Worm (Caenorhabditis elegans): Measurements from ENCODE around the gene lex-1.
A peak's percentile ranks its signal among the peaks of the same experiment; 100 is the strongest.

The lex-1 gene

DNA sequence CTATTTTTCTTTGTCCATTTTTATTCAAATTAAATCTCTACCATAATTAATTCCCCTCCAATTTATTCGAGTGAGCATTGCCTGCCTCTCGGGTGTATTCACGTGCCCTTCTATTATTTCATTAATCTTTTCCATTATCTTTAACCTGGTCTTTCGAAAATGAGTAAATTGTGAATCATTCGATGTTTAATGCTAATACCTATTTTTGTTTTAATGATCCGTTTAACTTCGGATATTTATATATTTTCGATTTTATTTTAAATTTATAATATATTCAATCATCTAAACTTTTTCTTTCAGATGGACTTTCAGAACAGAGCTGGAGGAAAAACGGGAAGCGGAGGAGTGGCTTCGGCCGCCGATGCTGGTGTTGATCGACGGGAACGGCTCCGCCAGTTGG, 4.9 kb downstream of the lex-1 start, which contains the start of gene repo-1:
repo-1 (plus strand) TSS at position 301 of the 400 bp plus-strand sequence.
- no peak for TF ChIP-seq tbx-2 (tag; optimal IDR thresholded peaks at IDR 0.05)
- TF ChIP-seq madf-2 (tag; optimal IDR thresholded peaks at IDR 0.05) = no peak
- no peak for TF ChIP-seq ref-2 (tag; optimal IDR thresholded peaks at IDR 0.05)
- no peak for TF ChIP-seq ceh-6 (GFP tag; optimal IDR thresholded peaks at IDR 0.05)
- TF ChIP-seq ceh-2 (tag; optimal IDR thresholded peaks at IDR 0.05) = no peak
- TF ChIP-seq ceh-18 (tag; optimal IDR thresholded peaks at IDR 0.05) = no peak
- no peak for TF ChIP-seq pat-9 (tag; optimal IDR thresholded peaks at IDR 0.05)
- no peak for TF ChIP-seq fax-1 (tag; optimal IDR thresholded peaks at IDR 0.05)
- TF ChIP-seq pha-4 (tag; optimal IDR thresholded peaks at IDR 0.05) = no peak
- TF ChIP-seq ceh-31 (tag; optimal IDR thresholded peaks at IDR 0.05) = no peak

DNA sequence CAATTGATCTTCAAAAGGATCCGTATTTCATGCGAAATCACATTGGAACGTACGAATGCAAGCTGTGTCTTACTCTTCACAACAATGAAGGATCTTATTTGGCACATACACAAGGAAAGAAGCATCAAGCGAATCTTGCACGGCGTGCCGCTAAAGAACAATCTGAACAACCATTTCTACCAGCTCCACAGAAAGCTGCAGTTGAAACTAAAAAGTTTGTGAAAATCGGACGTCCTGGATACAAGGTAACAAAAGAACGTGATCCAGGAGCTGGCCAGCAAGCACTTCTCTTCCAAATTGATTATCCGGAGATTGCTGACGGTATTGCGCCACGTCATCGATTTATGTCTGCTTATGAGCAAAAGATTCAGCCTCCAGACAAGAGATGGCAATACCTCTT, 5.3 kb downstream of the lex-1 start:
- no peak for TF ChIP-seq C38D4.7 (GFP tag; optimal IDR thresholded peaks at IDR 0.05)
- TF ChIP-seq ceh-19 (GFP tag; optimal IDR thresholded peaks at IDR 0.05) = no peak
- TF ChIP-seq lin-11 (tag; optimal IDR thresholded peaks at IDR 0.05) = no peak
- TF ChIP-seq lim-6 (tag; optimal IDR thresholded peaks at IDR 0.05) = no peak

DNA sequence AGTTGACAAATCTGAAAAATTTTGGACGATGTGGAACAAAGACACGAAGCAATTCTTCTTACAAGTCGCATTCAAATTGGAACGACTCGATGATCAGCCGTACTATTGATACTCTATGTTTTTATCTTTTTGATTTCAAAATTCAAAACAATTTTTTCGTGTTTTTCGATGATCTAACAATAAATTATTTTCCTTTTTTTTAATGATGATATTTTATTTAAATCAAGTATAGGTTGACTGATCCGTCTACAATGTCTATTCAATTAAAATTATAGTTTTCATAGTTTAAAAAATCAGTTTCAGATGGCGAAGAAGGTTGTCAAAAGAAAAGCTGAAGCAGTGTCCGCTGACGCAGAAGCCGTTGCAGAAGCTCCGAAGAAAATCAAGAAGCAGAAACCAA, 5.8 kb downstream of the lex-1 start, which contains the start of gene rbm-34:
rbm-34 (plus strand) TSS at position 301 of the 400 bp plus-strand sequence.
- TF ChIP-seq ceh-48 (tag; optimal IDR thresholded peaks at IDR 0.05) = no peak
- no peak for TF ChIP-seq hlh-13 (GFP tag; optimal IDR thresholded peaks at IDR 0.05)
- no peak for TF ChIP-seq pag-3 (tag; optimal IDR thresholded peaks at IDR 0.05; ENCODE audit: borderline replicate concordance)
- TF ChIP-seq tbx-2 (tag; optimal IDR thresholded peaks at IDR 0.05) = no peak
- TF ChIP-seq dmd-4 (tag; optimal IDR thresholded peaks at IDR 0.05; ENCODE audit: borderline replicate concordance) = no peak
- TF ChIP-seq madf-2 (tag; optimal IDR thresholded peaks at IDR 0.05) = no peak
- no peak for TF ChIP-seq mec-3 (tag; optimal IDR thresholded peaks at IDR 0.05; ENCODE audit: borderline replicate concordance)
- TF ChIP-seq ceh-45 (GFP tag; IDR thresholded peaks at IDR 0.05) = no peak
- no peak for TF ChIP-seq dve-1 (tag; optimal IDR thresholded peaks at IDR 0.05)
- no peak for TF ChIP-seq syd-9 (tag; optimal IDR thresholded peaks at IDR 0.05)
- TF ChIP-seq T23F11.4 (GFP tag; optimal IDR thresholded peaks at IDR 0.05) = no peak
- no peak for TF ChIP-seq ceh-31 (tag; optimal IDR thresholded peaks at IDR 0.05)
- TF ChIP-seq tbx-7 (tag; optimal IDR thresholded peaks at IDR 0.05) = no peak
- TF ChIP-seq ceh-22 (tag; optimal IDR thresholded peaks at IDR 0.05) = no peak
- no peak for TF ChIP-seq unc-86 (tag; optimal IDR thresholded peaks at IDR 0.05)

DNA sequence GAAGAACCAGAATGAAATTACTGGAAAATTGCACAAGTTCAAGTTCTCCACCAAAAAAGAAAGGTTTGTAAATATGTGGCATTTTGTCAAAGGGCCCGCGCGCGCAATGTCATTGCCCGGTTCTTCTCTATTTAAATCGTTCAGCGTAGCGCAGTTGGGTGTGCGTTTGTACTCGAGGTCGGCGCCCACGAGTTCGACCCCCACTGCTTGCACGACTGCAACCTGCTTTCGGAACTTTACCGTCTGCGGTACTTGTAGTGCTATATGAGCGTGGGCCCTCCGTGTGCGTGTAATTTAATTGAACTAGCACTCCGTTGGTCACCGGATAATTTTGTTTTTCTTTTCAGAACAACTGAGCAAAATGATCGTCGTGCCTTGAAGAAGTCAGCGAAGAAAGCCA, 7.2 kb downstream of the lex-1 start:
- peak; percentile 7 for TF ChIP-seq Y22D7AL.16 (tag; optimal IDR thresholded peaks at IDR 0.05)
- TF ChIP-seq pat-9 (tag; optimal IDR thresholded peaks at IDR 0.05) = peak; percentile 76
- peak; percentile 12 for TF ChIP-seq K09A11.1 (tag; optimal IDR thresholded peaks at IDR 0.05; ENCODE audit: insufficient read depth)
- peak; percentile 45 for TF ChIP-seq nfya-1 (tag; optimal IDR thresholded peaks at IDR 0.05)
- no peak for TF ChIP-seq odd-2 (tag; optimal IDR thresholded peaks at IDR 0.05)
- peak; percentile 51 for TF ChIP-seq K02D7.2 (tag; optimal IDR thresholded peaks at IDR 0.05)
- TF ChIP-seq ets-4 (tag; optimal IDR thresholded peaks at IDR 0.05) = no peak
- TF ChIP-seq sox-2 (GFP tag; IDR thresholded peaks at IDR 0.05) = peak; percentile 25; the same call in 1 of the 2 replicates
- no peak for TF ChIP-seq dve-1 (tag; optimal IDR thresholded peaks at IDR 0.05)
- TF ChIP-seq ceh-31 (tag; optimal IDR thresholded peaks at IDR 0.05) = peak; percentile 23
- TF ChIP-seq npax-4 (tag; optimal IDR thresholded peaks at IDR 0.05) = peak; percentile 32
- no peak for TF ChIP-seq ama-1 (optimal IDR thresholded peaks at IDR 0.05)
- TF ChIP-seq nhr-11 (tag; optimal IDR thresholded peaks at IDR 0.05) = no peak
- TF ChIP-seq C38D4.7 (GFP tag; optimal IDR thresholded peaks at IDR 0.05) = no peak
- TF ChIP-seq hlh-13 (GFP tag; optimal IDR thresholded peaks at IDR 0.05) = peak; percentile 62
- peak; percentile 62 for TF ChIP-seq fkh-6 (tag; optimal IDR thresholded peaks at IDR 0.05)
- TF ChIP-seq ceh-45 (GFP tag; IDR thresholded peaks at IDR 0.05) = no peak
- TF ChIP-seq hlh-30 (tag; optimal IDR thresholded peaks at IDR 0.05; ENCODE audit: insufficient read depth) = peak; percentile 68
- TF ChIP-seq pros-1 (tag; optimal IDR thresholded peaks at IDR 0.05) = no peak
- peak; percentile 36 for TF ChIP-seq ceh-19 (GFP tag; optimal IDR thresholded peaks at IDR 0.05)
- no peak for TF ChIP-seq pqm-1 (tag; optimal IDR thresholded peaks at IDR 0.05)
- peak; percentile 15 for TF ChIP-seq dmd-4 (tag; optimal IDR thresholded peaks at IDR 0.05; ENCODE audit: borderline replicate concordance)
- peak; percentile 38 for TF ChIP-seq hlh-15 (tag; optimal IDR thresholded peaks at IDR 0.05)
- TF ChIP-seq unc-3 (GFP tag; conservative IDR thresholded peaks at IDR 0.05) = no peak
- peak; percentile 4 for TF ChIP-seq unc-3 (tag; optimal IDR thresholded peaks at IDR 0.05)
- no peak for TF ChIP-seq unc-55 (GFP tag; optimal IDR thresholded peaks at IDR 0.05)
- no peak for TF ChIP-seq ceh-30 (tag; optimal IDR thresholded peaks at IDR 0.05)
- peak; percentile 28 for TF ChIP-seq ceh-14 (tag; optimal IDR thresholded peaks at IDR 0.05)
- TF ChIP-seq sox-4 (tag; optimal IDR thresholded peaks at IDR 0.05) = peak; percentile 45

Data from whole organism, late embryonic.